Fruit fly (Drosophila melanogaster): ENCODE data around the gene CG8032.

- TF ChIP-seq sisA (GFP tag; IDR thresholded peaks at IDR 0.05) (no peak), usp (GFP tag; optimal IDR thresholded peaks at IDR 0.05) (no peak), Ptx1 (GFP tag; IDR thresholded peaks at IDR 0.05) (no peak)
Observed at dm6 chr3R:8679934-8680333, 16.0 kb downstream of the CG8032 start, which contains the start of gene CG33325.
